Fruit fly (Drosophila melanogaster) whole organism, embryonic: Measurements from ENCODE around the gene P5CDh1.
A peak's percentile ranks its signal among the peaks of the same experiment; 100 is the strongest.

Experiments used
- Antp ChIP-seq: fragments of 200-800 bp; sonication (Bioruptor generic); optimal IDR thresholded peaks from 3 replicates; lab custom pipeline; 2016; ENCODE audit warnings: missing biosample characterization, missing genetic modification characterization
- B-H1 ChIP-seq: fragments of 200-800 bp; sonication (Bioruptor generic); IDR thresholded peaks from 3 replicates; pipeline ENCODE4 v1.3.6; 2022; ENCODE audit warnings: missing biosample characterization, missing genetic modification characterization
- CG10431 ChIP-seq: fragments of 200-800 bp; sonication (Bioruptor generic); optimal IDR thresholded peaks from 3 replicates; lab custom pipeline; 2018; ENCODE audit warnings: missing biosample characterization, mild to moderate bottlenecking, missing genetic modification characterization
- CG11560 ChIP-seq: fragments of 200-800 bp; sonication (Bioruptor generic); IDR thresholded peaks from 3 replicates; pipeline ENCODE4 v1.3.6; 2022; ENCODE audit warnings: missing biosample characterization, missing genetic modification characterization
- CG11696 ChIP-seq: fragments of 200-800 bp; sonication (Bioruptor generic); IDR thresholded peaks from 2 replicates; pipeline ENCODE4 v1.3.6; 2022; ENCODE audit warnings: missing biosample characterization, missing genetic modification characterization
- CG12236 ChIP-seq: fragments of 200-800 bp; sonication (Bioruptor generic); optimal IDR thresholded peaks from 2 replicates; lab custom pipeline; 2016; ENCODE audit warnings: missing biosample characterization, missing genetic modification characterization
- CG12942 ChIP-seq: fragments of 200-800 bp; sonication (Bioruptor generic); optimal IDR thresholded peaks from 3 replicates; lab custom pipeline; 2016; ENCODE audit warnings: missing biosample characterization, missing genetic modification characterization
- CG13894 ChIP-seq: fragments of 200-800 bp; sonication (Bioruptor generic); optimal IDR thresholded peaks from 3 replicates; lab custom pipeline; 2018; ENCODE audit warnings: missing biosample characterization, mild to moderate bottlenecking, missing genetic modification characterization, moderate library complexity
- CG14860 ChIP-seq: fragments of 200-800 bp; sonication (Bioruptor generic); IDR thresholded peaks from 3 replicates; pipeline ENCODE4 v1.3.6; 2022; ENCODE audit warnings: missing biosample characterization, missing genetic modification characterization; ENCODE audit not compliant: partially characterized antibody
- CG17385 ChIP-seq: fragments of 200-800 bp; sonication (Bioruptor generic); optimal IDR thresholded peaks from 3 replicates; lab custom pipeline; 2018; ENCODE audit warnings: missing biosample characterization, mild to moderate bottlenecking, missing genetic modification characterization
- CG17912 ChIP-seq: fragments of 200-800 bp; sonication (Bioruptor generic); optimal IDR thresholded peaks from 2 replicates; lab custom pipeline; 2018; ENCODE audit warnings: missing biosample characterization, mild to moderate bottlenecking, missing genetic modification characterization
- CG2889 ChIP-seq: fragments of 200-800 bp; sonication (Bioruptor generic); IDR thresholded peaks from 3 replicates; pipeline ENCODE4 v1.3.6; 2022; ENCODE audit warnings: missing biosample characterization, missing genetic modification characterization
- CG3163 ChIP-seq: fragments of 200-800 bp; sonication (Bioruptor generic); optimal IDR thresholded peaks from 3 replicates; lab custom pipeline; 2016; ENCODE audit warnings: missing biosample characterization, missing genetic modification characterization
- CG33557 ChIP-seq: fragments of 200-800 bp; sonication (Bioruptor generic); optimal IDR thresholded peaks from 2 replicates; lab custom pipeline; 2019; ENCODE audit warnings: missing biosample characterization, mild to moderate bottlenecking, missing genetic modification characterization, moderate library complexity
- CG3995 ChIP-seq: fragments of 200-800 bp; sonication (Bioruptor generic); optimal IDR thresholded peaks from 3 replicates; lab custom pipeline; 2016; ENCODE audit warnings: missing biosample characterization, missing genetic modification characterization
- CG7372 ChIP-seq: fragments of 200-800 bp; sonication (Bioruptor generic); IDR thresholded peaks from 2 replicates; pipeline ENCODE4 v1.3.6; 2022; ENCODE audit warnings: missing biosample characterization, missing genetic modification characterization
- CG8359 ChIP-seq: fragments of 200-800 bp; sonication (Bioruptor generic); optimal IDR thresholded peaks from 2 replicates; lab custom pipeline; 2017; ENCODE audit warnings: missing biosample characterization, mild to moderate bottlenecking, missing genetic modification characterization, borderline replicate concordance
- Chrac-16 ChIP-seq: fragments of 200-800 bp; sonication (Bioruptor generic); optimal IDR thresholded peaks from 3 replicates; lab custom pipeline; 2016; ENCODE audit warnings: missing biosample characterization, missing genetic modification characterization
- Dref ChIP-seq: fragments of 200-800 bp; sonication (Bioruptor generic); IDR thresholded peaks from 2 replicates; pipeline ENCODE4 v1.3.6; 2022; ENCODE audit warnings: missing biosample characterization, missing genetic modification characterization
- Drgx ChIP-seq: fragments of 200-800 bp; sonication (Bioruptor generic); IDR thresholded peaks from 2 replicates; pipeline ENCODE4 v1.3.6; 2022; ENCODE audit warnings: missing biosample characterization, missing genetic modification characterization
- Elba2 ChIP-seq: fragments of 200-800 bp; sonication (Bioruptor generic); optimal IDR thresholded peaks from 3 replicates; lab custom pipeline; 2016; ENCODE audit warnings: missing biosample characterization, missing genetic modification characterization
- Ets65A ChIP-seq: fragments of 200-800 bp; sonication (Bioruptor generic); peaks from one replicate; lab custom pipeline; 2016; ENCODE audit warnings: missing biosample characterization, missing genetic modification characterization
- HmgD ChIP-seq: fragments of 200-800 bp; sonication (Bioruptor generic); optimal IDR thresholded peaks from 3 replicates; lab custom pipeline; 2016; ENCODE audit warnings: missing biosample characterization, missing genetic modification characterization
- HmgZ ChIP-seq: fragments of 200-800 bp; sonication (Bioruptor generic); optimal IDR thresholded peaks from 2 replicates; lab custom pipeline; 2018; ENCODE audit warnings: missing biosample characterization, mild to moderate bottlenecking, missing genetic modification characterization
- Hr39 ChIP-seq: fragments of >200 bp; optimal IDR thresholded peaks from 2 replicates; lab custom pipeline; 2017
- Kr ChIP-seq: fragments of 200-800 bp; sonication (Bioruptor generic); optimal IDR thresholded peaks from 2 replicates; lab custom pipeline; 2017; ENCODE audit warnings: missing biosample characterization, mild to moderate bottlenecking, missing genetic modification characterization
- Meics ChIP-seq: fragments of 200-800 bp; sonication (Bioruptor generic); optimal IDR thresholded peaks from 2 replicates; lab custom pipeline; 2017; ENCODE audit warnings: missing biosample characterization, mild to moderate bottlenecking, missing genetic modification characterization
- NfI ChIP-seq: fragments of 200-800 bp; sonication (Bioruptor generic); optimal IDR thresholded peaks from 3 replicates; lab custom pipeline; 2018; ENCODE audit warnings: missing biosample characterization, mild to moderate bottlenecking, missing genetic modification characterization, moderate library complexity
- cas ChIP-seq: fragments of 200-800 bp; sonication (Bioruptor generic); IDR thresholded peaks from 2 replicates; pipeline ENCODE4 v1.3.6; 2022; ENCODE audit warnings: missing biosample characterization, missing genetic modification characterization
- cato ChIP-seq: fragments of 200-800 bp; sonication (Bioruptor generic); optimal IDR thresholded peaks from 2 replicates; lab custom pipeline; 2016; ENCODE audit warnings: missing biosample characterization, missing genetic modification characterization, borderline replicate concordance
- chn ChIP-seq: fragments of 200-800 bp; sonication (Bioruptor generic); optimal IDR thresholded peaks from 2 replicates; lab custom pipeline; 2016; ENCODE audit warnings: missing biosample characterization, missing genetic modification characterization
- crp ChIP-seq, 2 experiments: fragments of 200-800 bp; sonication (Bioruptor generic); optimal IDR thresholded peaks; 2 replicates in 1 of 2; 3 replicates in 1 of 2; lab custom pipeline; 2017; ENCODE audit warnings: missing biosample characterization in 2 of 2, missing genetic modification characterization in 2 of 2, mild to moderate bottlenecking in 1 of 2, moderate library complexity in 1 of 2
- en ChIP-seq: fragments of 200-800 bp; sonication (Bioruptor generic); optimal IDR thresholded peaks from 2 replicates; lab custom pipeline; 2016; ENCODE audit warnings: missing biosample characterization, missing genetic modification characterization
- eve ChIP-seq, 2 experiments: fragments of >200 bp; optimal IDR thresholded peaks; 2 replicates each; lab custom pipeline; 2017; ENCODE audit warnings: missing biosample characterization in 2 of 2, missing genetic modification characterization in 2 of 2
- fd102C ChIP-seq: fragments of 200-800 bp; sonication (Bioruptor generic); optimal IDR thresholded peaks from 2 replicates; lab custom pipeline; 2018; ENCODE audit warnings: missing biosample characterization, mild to moderate bottlenecking, missing genetic modification characterization, moderate library complexity
- gcm2 ChIP-seq: fragments of 200-800 bp; sonication (Bioruptor generic); optimal IDR thresholded peaks from 2 replicates; lab custom pipeline; 2016; ENCODE audit warnings: missing biosample characterization, missing genetic modification characterization
- gem ChIP-seq: fragments of 200-800 bp; sonication (Bioruptor generic); optimal IDR thresholded peaks from 2 replicates; lab custom pipeline; 2019; ENCODE audit warnings: missing biosample characterization, mild to moderate bottlenecking, missing genetic modification characterization, moderate library complexity
- hth ChIP-seq: fragments of >200 bp; optimal IDR thresholded peaks from 2 replicates; lab custom pipeline; 2017; ENCODE audit warnings: inconsistent platforms
- maf-S ChIP-seq: fragments of 200-800 bp; sonication (Bioruptor generic); optimal IDR thresholded peaks from 2 replicates; lab custom pipeline; 2016; ENCODE audit warnings: missing biosample characterization, missing genetic modification characterization
- nerfin-1 ChIP-seq: fragments of 200-800 bp; sonication (Bioruptor generic); optimal IDR thresholded peaks from 3 replicates; lab custom pipeline; 2019; ENCODE audit warnings: missing biosample characterization, mild to moderate bottlenecking, missing genetic modification characterization, moderate library complexity
- pb ChIP-seq: fragments of 200-800 bp; sonication (Bioruptor generic); optimal IDR thresholded peaks from 3 replicates; lab custom pipeline; 2016; ENCODE audit warnings: missing biosample characterization, missing genetic modification characterization
- tio ChIP-seq: fragments of 200-800 bp; sonication (Bioruptor generic); optimal IDR thresholded peaks from 2 replicates; lab custom pipeline; 2017; ENCODE audit warnings: missing biosample characterization, missing genetic modification characterization, inconsistent platforms
- vfl ChIP-seq: fragments of 200-800 bp; sonication (Bioruptor generic); optimal IDR thresholded peaks from 2 replicates; lab custom pipeline; 2016; ENCODE audit warnings: missing biosample characterization, missing genetic modification characterization

The P5CDh1 gene

DNA sequence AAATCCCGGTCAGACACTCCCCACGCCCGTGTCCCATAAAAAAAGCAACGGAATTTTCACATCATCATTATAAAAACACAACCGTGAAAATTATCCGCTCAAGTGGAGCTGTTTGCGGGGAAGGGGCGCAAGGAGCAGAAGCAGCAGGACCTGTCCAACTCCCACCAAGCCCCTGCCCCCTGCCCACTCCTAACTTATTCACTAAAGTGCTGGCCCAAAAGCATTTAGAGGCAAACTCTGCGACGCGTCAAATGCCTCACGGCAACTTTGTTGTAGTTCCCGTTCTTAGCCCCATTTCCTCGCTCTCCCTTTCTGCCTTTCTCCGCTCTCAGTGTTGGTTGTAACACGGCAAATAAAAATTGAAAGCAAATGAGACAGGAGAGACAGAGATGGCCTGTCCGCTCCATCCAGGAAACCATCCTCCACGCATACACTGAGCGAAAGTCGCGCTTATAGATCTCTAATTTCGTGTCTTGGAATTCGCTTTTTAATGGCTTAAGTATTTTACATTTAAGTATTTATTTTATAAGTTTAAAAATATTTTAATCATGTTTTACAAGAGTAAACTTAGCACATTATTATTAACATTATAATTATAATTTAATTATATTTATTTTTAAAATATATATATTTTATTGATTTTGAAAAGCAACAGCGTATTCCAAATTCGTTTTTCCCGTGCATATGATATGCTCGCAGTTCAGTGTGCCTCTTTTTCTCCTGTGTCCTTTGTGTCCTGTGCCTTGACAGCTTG lies 18.3 kb upstream of the P5CDh1 start (continued):
- TF ChIP-seq Chrac-16 (GFP tag; lab: Kevin White, UChicago) (no peak), CG11696 (GFP tag; lab: Robert Waterston, UW) (no peak), CG2889 (no peak), Kr (GFP tag; lab: Kevin White, UChicago) (no peak), nerfin-1 (tag; lab: Kevin White, UChicago) (no peak), eve (GFP tag; optimal IDR thresholded peaks at IDR 0.05; lab: Kevin White, UChicago) (no peak), NfI (GFP tag; lab: Kevin White, UChicago) (peak; percentile 33), crp (GFP tag; optimal IDR thresholded peaks at IDR 0.05; lab: Kevin White, UChicago) (no peak), CG10431 (GFP tag; lab: Kevin White, UChicago) (no peak), vfl (GFP tag; lab: Kevin White, UChicago) (no peak), tio (GFP tag; lab: Kevin White, UChicago) (no peak), CG14860 (no peak), B-H1 (no peak), chn (no peak), CG17385 (GFP tag; lab: Kevin White, UChicago) (peak; percentile 9), CG12942 (GFP tag; lab: Kevin White, UChicago) (peak; percentile 8), en (GFP tag; lab: Kevin White, UChicago) (no peak), CG33557 (GFP tag; lab: Kevin White, UChicago) (no peak), pb (GFP tag; lab: Kevin White, UChicago) (no peak), cas (GFP tag; lab: Robert Waterston, UW) (no peak), Dref (GFP tag; lab: Robert Waterston, UW) (peak; percentile 17; the same call in 1 of the 2 replicates), CG3163 (GFP tag; lab: Kevin White, UChicago) (no peak), Meics (GFP tag; lab: Kevin White, UChicago) (peak; percentile 70), CG17912 (GFP tag; lab: Kevin White, UChicago) (no peak), gcm2 (GFP tag; lab: Kevin White, UChicago) (no peak)

DNA sequence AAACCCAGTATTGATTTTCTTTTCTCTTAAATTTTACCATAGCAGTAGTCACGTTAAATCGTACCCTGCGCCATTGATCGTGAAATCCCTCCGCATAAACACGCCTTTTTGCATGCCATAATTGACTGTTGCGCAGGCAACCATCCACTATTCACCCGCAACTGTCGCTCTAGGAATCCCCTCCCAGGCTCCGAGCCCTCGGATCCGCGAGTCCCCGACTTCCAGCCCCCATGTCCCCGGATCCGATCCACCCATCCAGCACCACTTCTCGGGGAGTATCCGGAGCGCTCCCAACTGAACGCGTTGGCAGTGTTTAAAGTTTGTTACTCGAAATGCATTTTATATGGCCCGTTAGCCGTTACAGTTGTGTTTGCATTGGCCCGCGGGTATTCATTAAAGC lies 7.2 kb upstream of the P5CDh1 start:
- TF ChIP-seq Hr39 (lab: Kevin White, UChicago) (peak; percentile 14), maf-S (GFP tag; lab: Kevin White, UChicago) (no peak), Ets65A (GFP tag; lab: Kevin White, UChicago) (peak; percentile 52)

dm6 chr3L:21846591-21846990 lies 5.4 kb upstream of the P5CDh1 start:
- TF ChIP-seq Drgx (peak; percentile 59; the same call in 1 of the 2 replicates), CG14860 (no peak)
- TF ChIP-seq, all 482 proteins: peak for 1

DNA sequence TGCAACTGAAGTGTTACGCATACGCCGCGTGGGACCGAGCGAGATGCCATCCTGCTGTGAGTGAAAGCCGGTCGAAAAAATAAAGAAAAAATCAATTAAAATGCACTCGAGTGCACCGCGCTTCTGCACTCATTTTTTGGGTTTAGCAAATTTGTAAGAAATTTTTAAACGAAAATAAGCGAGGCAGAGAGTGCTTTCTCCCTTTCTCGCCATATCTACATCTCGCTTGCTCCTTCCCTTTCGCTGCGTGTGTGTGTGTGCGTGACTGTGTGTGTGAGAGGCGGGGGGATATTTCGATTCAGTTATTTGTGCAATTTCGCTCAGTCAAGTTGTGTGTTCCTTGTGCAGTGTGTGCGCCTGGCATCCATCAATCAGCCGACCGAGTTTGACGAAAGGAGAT lies 3.3 kb upstream of the P5CDh1 start, which contains the start of gene mub:
TSS of gene mub (plus strand) at position 301 of the 400 bp plus-strand sequence.
- TF ChIP-seq gem (no peak), CG11560 (0 out of 3 replicates have a peak, but pooled peaks have one; percentile 29), fd102C (no peak), cato (no peak), HmgD (no peak), Elba2 (GFP tag; lab: Kevin White, UChicago) (no peak), CG3995 (GFP tag; lab: Kevin White, UChicago) (no peak), CG12236 (no peak), hth (lab: Kevin White, UChicago) (no peak), HmgZ (tag; lab: Kevin White, UChicago) (no peak), CG13894 (no peak), Antp (GFP tag; lab: Kevin White, UChicago) (no peak), CG8359 (GFP tag; lab: Kevin White, UChicago) (no peak), CG7372 (peak; percentile 45; the same call in 1 of the 2 replicates)
